Worm (Caenorhabditis elegans) whole organism, early embryonic: ENCODE data around the gene srg-36.

Experiments
- ama-1 ChIP-seq: fragments of 150-350 bp; optimal IDR thresholded peaks from 2 replicates; lab custom pipeline; 2014
- ceh-13 ChIP-seq: fragments of 200-800 bp; sonication (Bioruptor generic); optimal IDR thresholded peaks from 2 replicates; lab custom pipeline; 2018; ENCODE audit warnings: mild to moderate bottlenecking, missing genetic modification characterization, missing compliant biosample characterization
- flt-1 ChIP-seq: fragments of 200-800 bp; sonication (Bioruptor generic); IDR thresholded peaks from 2 replicates; pipeline ENCODE4 v1.3.6; 2022; ENCODE audit warnings: missing genetic modification characterization, missing compliant biosample characterization
- hmbx-1 ChIP-seq: sonication (generic microtip); optimal IDR thresholded peaks from 2 replicates; lab custom pipeline; 2016; ENCODE audit warnings: mild to moderate bottlenecking, missing genetic modification characterization, missing compliant biosample characterization
- scrt-1 ChIP-seq: fragments of 200-800 bp; sonication (Bioruptor generic); IDR thresholded peaks from 2 replicates; pipeline ENCODE4 v1.3.6; 2022; ENCODE audit warnings: missing genetic modification characterization, missing compliant biosample characterization
- tbx-11 ChIP-seq: fragments of 200-800 bp; sonication (Bioruptor generic); IDR thresholded peaks from 2 replicates; pipeline ENCODE4 v1.3.6; 2022; ENCODE audit warnings: missing genetic modification characterization, missing compliant biosample characterization

DNA sequence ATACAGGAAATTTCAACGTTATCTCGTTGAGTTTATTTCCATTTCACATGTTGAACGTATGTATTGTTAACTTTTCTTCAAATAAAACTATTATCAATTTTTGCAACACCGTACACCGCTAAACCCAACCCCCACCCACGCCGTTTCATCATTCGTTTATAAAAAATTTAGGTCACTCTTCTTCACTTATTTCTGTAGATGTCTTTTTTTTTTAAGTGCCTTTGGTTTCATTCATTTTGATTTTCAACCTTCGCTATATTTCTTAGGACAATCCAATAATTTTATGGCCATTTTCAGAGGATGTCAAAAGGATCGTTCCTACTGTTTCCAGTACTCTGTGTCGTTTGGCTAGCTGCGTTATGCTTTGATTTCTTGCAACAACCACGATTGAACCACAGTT lies 54.1 kb downstream of the srg-36 start, which contains the start of gene C37E2.3:
- no peak for TF ChIP-seq ama-1 (lab: Kevin White, UChicago)
- TF ChIP-seq flt-1 (GFP tag; lab: Robert Waterston, UW): no peak
- TF ChIP-seq tbx-11 (GFP tag; lab: Robert Waterston, UW): no peak
- no peak for TF ChIP-seq hmbx-1
- no peak for TF ChIP-seq ceh-13 (GFP tag; lab: Kevin White, UChicago)
- no peak for TF ChIP-seq scrt-1 (GFP tag; lab: Robert Waterston, UW)
